Fruit fly (Drosophila melanogaster): Measurements from ENCODE around the gene Cht6.

dm6 chrX:10047961-10048360 is 31.3 kb downstream of the Cht6 start:
- TF ChIP-seq CG8478 (optimal IDR thresholded peaks at IDR 0.05): no peak
- TF ChIP-seq CTCF (optimal IDR thresholded peaks at IDR 0.05): no peak
